Worm (Caenorhabditis elegans) whole organism, late embryonic: ENCODE data around the gene sdz-21.

Experiments
- ama-1 ChIP-seq: fragments of 150-350 bp; optimal IDR thresholded peaks from 2 replicates; lab custom pipeline; 2014
- ceh-14 ChIP-seq: sonication (generic microtip); optimal IDR thresholded peaks from 2 replicates; lab custom pipeline; 2016; ENCODE audit warnings: missing genotype, missing genetic modification characterization, missing compliant biosample characterization
- ceh-9 ChIP-seq: sonication (generic microtip); optimal IDR thresholded peaks from 2 replicates; lab custom pipeline; 2016; ENCODE audit warnings: mild to moderate bottlenecking, missing genetic modification characterization, inconsistent platforms, missing compliant biosample characterization
- nhr-11 ChIP-seq: fragments of 150-350 bp; optimal IDR thresholded peaks from 2 replicates; lab custom pipeline; 2014; ENCODE audit warnings: missing biosample characterization, missing genetic modification characterization
- pag-3 ChIP-seq: sonication (generic microtip); optimal IDR thresholded peaks from 2 replicates; lab custom pipeline; 2016; ENCODE audit warnings: missing compliant biosample characterization, missing genetic modification characterization, borderline replicate concordance
- rnt-1 ChIP-seq: sonication (generic microtip); optimal IDR thresholded peaks from 2 replicates; lab custom pipeline; 2016; ENCODE audit warnings: missing genetic modification characterization, missing compliant biosample characterization
- tbx-2 ChIP-seq: sonication (generic microtip); optimal IDR thresholded peaks from 2 replicates; lab custom pipeline; 2016; ENCODE audit warnings: missing genetic modification characterization, missing compliant biosample characterization
- unc-86 ChIP-seq: sonication (generic microtip); optimal IDR thresholded peaks from 2 replicates; lab custom pipeline; 2016; ENCODE audit warnings: missing genetic modification characterization, missing compliant biosample characterization
- ztf-16 ChIP-seq: sonication (generic microtip); optimal IDR thresholded peaks from 2 replicates; lab custom pipeline; 2017; ENCODE audit warnings: missing genetic modification characterization, missing compliant biosample characterization

ce11 chrIII:5610276-5610675, 46.6 kb downstream of the sdz-21 start, which contains the start of gene C05D2.8:
- TF ChIP-seq unc-86 (tag; lab: Kevin White, UChicago) (no peak), ceh-14 (tag; lab: Kevin White, UChicago) (no peak), pag-3 (tag; lab: Kevin White, UChicago) (no peak), ama-1 (lab: Kevin White, UChicago) (no peak), rnt-1 (tag; lab: Kevin White, UChicago) (no peak), ceh-9 (tag; lab: Kevin White, UChicago) (no peak), tbx-2 (tag; lab: Kevin White, UChicago) (no peak), ztf-16 (tag; lab: Kevin White, UChicago) (no peak), nhr-11 (tag; lab: Kevin White, UChicago) (no peak)
